Fruit fly (Drosophila melanogaster) whole organism, prepupa: ENCODE data around the gene CG15145.
A peak's percentile ranks its signal among the peaks of the same experiment; 100 is the strongest.

ENCODE experiments used
- CG10669 ChIP-seq: fragments of 200-800 bp; sonication (Bioruptor generic); optimal IDR thresholded peaks from 3 replicates; lab custom pipeline; 2018; ENCODE audit warnings: missing biosample characterization, mild to moderate bottlenecking, missing genetic modification characterization, moderate library complexity
- CG11762 ChIP-seq: fragments of 200-800 bp; sonication (Bioruptor generic); optimal IDR thresholded peaks from 3 replicates; lab custom pipeline; 2016; ENCODE audit warnings: missing biosample characterization, missing genetic modification characterization; ENCODE audit not compliant: insufficient read depth
- CG3919 ChIP-seq: fragments of 200-800 bp; sonication (Bioruptor generic); optimal IDR thresholded peaks from 3 replicates; lab custom pipeline; 2016; ENCODE audit warnings: missing biosample characterization, missing genetic modification characterization
- CG6792 ChIP-seq: fragments of 200-800 bp; sonication (Bioruptor generic); optimal IDR thresholded peaks from 3 replicates; lab custom pipeline; 2016; ENCODE audit warnings: missing biosample characterization, missing genetic modification characterization
- Hr39 ChIP-seq: fragments of 200-800 bp; sonication (Bioruptor generic); optimal IDR thresholded peaks from 2 replicates; lab custom pipeline; 2016; ENCODE audit warnings: missing biosample characterization, missing genetic modification characterization
- Hr4 ChIP-seq: fragments of 200-800 bp; sonication (Bioruptor generic); optimal IDR thresholded peaks from 3 replicates; lab custom pipeline; 2016; ENCODE audit warnings: missing biosample characterization, missing genetic modification characterization
- Lpt ChIP-seq: fragments of 200-800 bp; sonication (Bioruptor generic); optimal IDR thresholded peaks from 3 replicates; lab custom pipeline; 2016; ENCODE audit warnings: missing biosample characterization, missing genetic modification characterization
- achi ChIP-seq: fragments of 200-800 bp; sonication (Bioruptor generic); optimal IDR thresholded peaks from 3 replicates; lab custom pipeline; 2016; ENCODE audit warnings: missing biosample characterization, missing genetic modification characterization
- dac ChIP-seq: fragments of 200-800 bp; sonication (Bioruptor generic); optimal IDR thresholded peaks from 2 replicates; lab custom pipeline; 2017; ENCODE audit warnings: missing biosample characterization, mild to moderate bottlenecking, missing genetic modification characterization
- dsx ChIP-seq: fragments of 200-800 bp; optimal IDR thresholded peaks from 3 replicates; lab custom pipeline; 2019; ENCODE audit warnings: missing biosample characterization, mild to moderate bottlenecking, missing genetic modification characterization, moderate library complexity; ENCODE audit not compliant: poor library complexity, severe bottlenecking
- fd85E ChIP-seq: fragments of 200-800 bp; sonication (Bioruptor generic); optimal IDR thresholded peaks from 3 replicates; lab custom pipeline; 2016; ENCODE audit warnings: missing biosample characterization, missing genetic modification characterization

- TF ChIP-seq fd85E (peak; percentile 93), Lpt (GFP tag; lab: Kevin White, UChicago) (peak; percentile 99), Hr39 (GFP tag; lab: Kevin White, UChicago) (peak; percentile 96), CG10669 (GFP tag; lab: Kevin White, UChicago) (peak; percentile 99), dsx (peak; percentile 97), CG6792 (GFP tag; lab: Kevin White, UChicago) (peak; percentile 98), CG11762 (GFP tag; lab: Kevin White, UChicago) (peak; percentile 98), CG3919 (GFP tag; lab: Kevin White, UChicago) (peak; percentile 99), achi (GFP tag; lab: Kevin White, UChicago) (peak; percentile 99), dac (GFP tag; lab: Kevin White, UChicago) (peak; percentile 99), Hr4 (GFP tag; lab: Kevin White, UChicago) (peak; percentile 98)
Measured at dm6 chr2L:17480943-17481580, 51.0 kb downstream of the CG15145 start, which contains the start of the genes fws and Lamtor3.
